Worm (Caenorhabditis elegans): ENCODE measurements around the gene bar-1.

bar-1 gene

ce11 chrX:7116896-7117295, 53.5 kb downstream of the bar-1 start, which contains the start of gene hen-1:
TSS of gene hen-1 (minus strand) at chrX:7116996.
- TF ChIP-seq zag-1 (tag; optimal IDR thresholded peaks at IDR 0.05) (no peak), nhr-25 (tag; optimal IDR thresholded peaks at IDR 0.05) (no peak), F13H6.1 (tag; optimal IDR thresholded peaks at IDR 0.05) (no peak), blmp-1 (tag; optimal IDR thresholded peaks at IDR 0.05; ENCODE audit: insufficient read depth) (no peak), ceh-82 (tag; optimal IDR thresholded peaks at IDR 0.05) (no peak), mdl-1 (tag; optimal IDR thresholded peaks at IDR 0.05) (no peak), elt-3 (tag; optimal IDR thresholded peaks at IDR 0.05) (no peak), elt-1 (tag; optimal IDR thresholded peaks at IDR 0.05) (no peak), nhr-237 (tag; optimal IDR thresholded peaks at IDR 0.05) (no peak), lin-39 (tag; optimal IDR thresholded peaks at IDR 0.05) (no peak), sem-4 (tag; optimal IDR thresholded peaks at IDR 0.05) (no peak), ceh-16 (tag; optimal IDR thresholded peaks at IDR 0.05) (no peak), nhr-23 (tag; optimal IDR thresholded peaks at IDR 0.05) (no peak), gmeb-1 (tag; optimal IDR thresholded peaks at IDR 0.05) (no peak), lsy-2 (tag; optimal IDR thresholded peaks at IDR 0.05) (no peak), unc-55 (GFP tag; optimal IDR thresholded peaks at IDR 0.05) (no peak)

All from whole organism, L2 larva.